Fruit fly (Drosophila melanogaster): ENCODE results near the gene CG32806.

CG32806 gene

DNA sequence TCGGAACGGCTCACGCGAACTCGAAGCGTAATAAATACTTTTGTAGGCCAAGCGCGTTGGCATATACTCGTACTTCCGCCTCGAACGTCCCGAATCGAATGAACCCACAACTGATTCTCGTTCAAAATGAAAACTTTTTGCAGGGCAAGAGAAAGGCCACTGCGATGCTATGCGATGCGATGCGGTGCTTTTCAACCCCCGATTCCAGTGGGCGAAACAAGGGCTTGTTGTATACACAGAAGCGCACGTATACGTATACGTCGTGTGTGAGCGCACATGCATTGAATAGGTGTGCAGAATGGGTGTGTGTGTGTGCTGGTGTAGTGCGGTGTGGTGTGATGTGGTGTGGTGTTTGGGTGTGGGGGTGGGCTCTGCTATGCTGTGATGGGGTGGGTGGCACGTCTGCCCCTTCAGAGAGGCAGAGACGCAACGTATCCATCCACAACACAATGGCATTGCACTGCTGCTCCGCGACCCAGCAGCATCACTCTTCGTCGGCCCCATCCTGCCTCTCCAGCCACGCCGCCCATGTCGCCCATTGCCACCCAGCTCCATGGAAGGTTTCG, 4.5 kb downstream of the CG32806 start:
- TF ChIP-seq CrebA (GFP tag; optimal IDR thresholded peaks at IDR 0.05; ENCODE audit: borderline replicate concordance): no peak
- TF ChIP-seq dmrt93B (GFP tag; optimal IDR thresholded peaks at IDR 0.05): no peak
- TF ChIP-seq foxo (GFP tag; optimal IDR thresholded peaks at IDR 0.05): no peak
- TF ChIP-seq Mio (GFP tag; optimal IDR thresholded peaks at IDR 0.05): no peak
- TF ChIP-seq Hr83 (GFP tag; optimal IDR thresholded peaks at IDR 0.05; ENCODE audit: poor library complexity, severe bottlenecking): no peak
- no peak for TF ChIP-seq Dfd (GFP tag; optimal IDR thresholded peaks at IDR 0.05)
- TF ChIP-seq Hr78 (GFP tag; optimal IDR thresholded peaks at IDR 0.05): no peak
- TF ChIP-seq Dif (GFP tag; optimal IDR thresholded peaks at IDR 0.05; ENCODE audit: partially characterized antibody): no peak
- TF ChIP-seq Vsx2 (GFP tag; optimal IDR thresholded peaks at IDR 0.05; ENCODE audit: partially characterized antibody): no peak
- TF ChIP-seq h (GFP tag; optimal IDR thresholded peaks at IDR 0.05): no peak
- TF ChIP-seq jim (GFP tag; optimal IDR thresholded peaks at IDR 0.05): no peak

DNA sequence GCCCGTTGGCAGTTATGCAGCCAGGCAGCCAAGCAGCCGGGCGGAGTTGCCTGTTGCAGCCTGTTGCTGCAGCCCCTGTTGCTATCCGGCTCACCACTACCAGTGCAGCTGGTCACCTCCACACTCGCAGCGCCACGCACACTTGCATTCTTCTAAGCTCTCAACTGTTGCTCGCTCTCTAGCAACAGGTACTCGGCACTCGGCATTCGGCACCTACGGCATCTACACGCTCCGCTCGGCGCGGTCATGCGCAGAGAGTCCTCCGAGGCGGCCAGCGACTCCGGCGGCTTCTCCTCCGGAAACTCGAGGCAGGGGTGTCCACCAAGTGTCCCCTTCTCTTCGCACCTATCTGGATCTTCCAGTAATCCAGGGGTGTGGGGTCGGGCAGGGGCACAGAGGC, 21.8 kb downstream of the CG32806 start:
- TF ChIP-seq sv (GFP tag; optimal IDR thresholded peaks at IDR 0.05) (no peak), foxo (GFP tag; optimal IDR thresholded peaks at IDR 0.05) (no peak), dmrt93B (GFP tag; optimal IDR thresholded peaks at IDR 0.05) (no peak), ey (GFP tag; optimal IDR thresholded peaks at IDR 0.05) (no peak), sage (GFP tag; optimal IDR thresholded peaks at IDR 0.05) (no peak), Hr83 (GFP tag; optimal IDR thresholded peaks at IDR 0.05; ENCODE audit: poor library complexity, severe bottlenecking) (no peak), Abd-B (GFP tag; optimal IDR thresholded peaks at IDR 0.05) (no peak), Sp1 (GFP tag; optimal IDR thresholded peaks at IDR 0.05) (no peak), dl (GFP tag; optimal IDR thresholded peaks at IDR 0.05; ENCODE audit: insufficient read depth in 1 of 2, partially characterized antibody in 2 of 2) (no peak), br (GFP tag; optimal IDR thresholded peaks at IDR 0.05) (no peak), Jra (GFP tag; optimal IDR thresholded peaks at IDR 0.05) (no peak), lola (GFP tag; optimal IDR thresholded peaks at IDR 0.05) (no peak), OdsH (GFP tag; optimal IDR thresholded peaks at IDR 0.05) (no peak), Hr78 (GFP tag; optimal IDR thresholded peaks at IDR 0.05) (no peak), Hnf4 (GFP tag; optimal IDR thresholded peaks at IDR 0.05) (no peak), fru (GFP tag; optimal IDR thresholded peaks at IDR 0.05) (no peak), Dfd (GFP tag; optimal IDR thresholded peaks at IDR 0.05) (no peak), N (GFP tag; optimal IDR thresholded peaks at IDR 0.05) (no peak)

- no peak for TF ChIP-seq brk (GFP tag; optimal IDR thresholded peaks at IDR 0.05)
- no peak for TF ChIP-seq jim (GFP tag; optimal IDR thresholded peaks at IDR 0.05)
- no peak for TF ChIP-seq CrebA (GFP tag; optimal IDR thresholded peaks at IDR 0.05; ENCODE audit: borderline replicate concordance)
- TF ChIP-seq Hr83 (GFP tag; optimal IDR thresholded peaks at IDR 0.05; ENCODE audit: poor library complexity, severe bottlenecking): no peak
- TF ChIP-seq OdsH (GFP tag; optimal IDR thresholded peaks at IDR 0.05): no peak
- TF ChIP-seq Vsx2 (GFP tag; optimal IDR thresholded peaks at IDR 0.05; ENCODE audit: partially characterized antibody): no peak
- TF ChIP-seq Abd-B (GFP tag; optimal IDR thresholded peaks at IDR 0.05): no peak
- no peak for TF ChIP-seq N (GFP tag; optimal IDR thresholded peaks at IDR 0.05)
- no peak for TF ChIP-seq Mio (GFP tag; optimal IDR thresholded peaks at IDR 0.05)
- TF ChIP-seq sv (GFP tag; optimal IDR thresholded peaks at IDR 0.05): no peak
- no peak for TF ChIP-seq foxo (GFP tag; optimal IDR thresholded peaks at IDR 0.05)
- TF ChIP-seq Myc (optimal IDR thresholded peaks at IDR 0.05): no peak
Observed at dm6 chrX:1819026-1819425, 29.7 kb downstream of the CG32806 start.

- no peak for TF ChIP-seq Dfd (GFP tag; optimal IDR thresholded peaks at IDR 0.05)
- no peak for TF ChIP-seq sv (GFP tag; optimal IDR thresholded peaks at IDR 0.05)
- no peak for TF ChIP-seq GATAd (GFP tag; optimal IDR thresholded peaks at IDR 0.05)
- no peak for TF ChIP-seq Mio (GFP tag; optimal IDR thresholded peaks at IDR 0.05)
- no peak for TF ChIP-seq jim (GFP tag; optimal IDR thresholded peaks at IDR 0.05)
- TF ChIP-seq Vsx2 (GFP tag; optimal IDR thresholded peaks at IDR 0.05; ENCODE audit: partially characterized antibody): no peak
- TF ChIP-seq Hnf4 (GFP tag; optimal IDR thresholded peaks at IDR 0.05): no peak
Observed at dm6 chrX:1820241-1820640, 30.9 kb downstream of the CG32806 start, which contains the start of gene CG14810. TSS of gene CG14810 (minus strand) at chrX:1820341.

DNA sequence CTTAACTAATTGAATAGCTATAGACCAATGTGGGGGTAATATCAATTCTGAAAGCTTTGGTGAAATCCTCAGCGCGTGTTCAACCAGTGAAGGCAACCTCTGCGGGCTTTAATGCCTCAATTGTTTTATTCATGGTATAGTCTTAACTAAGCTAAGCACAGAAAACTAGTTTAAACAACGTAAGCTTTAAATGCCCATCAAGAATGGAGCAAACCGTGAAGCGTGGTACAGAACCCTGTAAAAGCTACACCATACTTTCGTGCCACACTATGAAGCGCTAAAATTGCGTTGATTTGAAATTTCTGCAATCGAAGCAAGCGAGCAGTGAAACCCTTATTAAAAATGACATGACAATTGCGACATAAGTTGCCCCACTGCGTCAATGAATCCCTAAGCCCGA, 31.7 kb downstream of the CG32806 start:
- no peak for TF ChIP-seq dsf (GFP tag; optimal IDR thresholded peaks at IDR 0.05; ENCODE audit: borderline replicate concordance)
- no peak for TF ChIP-seq OdsH (GFP tag; optimal IDR thresholded peaks at IDR 0.05)
- TF ChIP-seq N (GFP tag; optimal IDR thresholded peaks at IDR 0.05): no peak

All from whole organism, wandering third instar larva.